Worm (Caenorhabditis elegans) whole organism, mixed stage, embryonic: ENCODE measurements around the gene F37C4.6.

ENCODE experiments used
- ceh-43 ChIP-seq: fragments of 200-800 bp; sonication (Bioruptor generic); optimal IDR thresholded peaks from 2 replicates; lab custom pipeline; 2018; ENCODE audit warnings: mild to moderate bottlenecking, missing genetic modification characterization, moderate library complexity, missing compliant biosample characterization
- elt-1 ChIP-seq: sonication (generic microtip); optimal IDR thresholded peaks from 2 replicates; lab custom pipeline; 2017; ENCODE audit warnings: missing genetic modification characterization, mild to moderate bottlenecking, missing compliant biosample characterization, antibody characterized with exemption, moderate library complexity, borderline replicate concordance; ENCODE audit not compliant: insufficient read depth
- nhr-76 ChIP-seq: sonication (generic microtip); optimal IDR thresholded peaks from 2 replicates; lab custom pipeline; 2017; ENCODE audit warnings: missing biosample characterization, missing genetic modification characterization
- tbx-8 ChIP-seq: fragments of 200-800 bp; sonication (Bioruptor generic); optimal IDR thresholded peaks from 2 replicates; lab custom pipeline; 2018; ENCODE audit warnings: mild to moderate bottlenecking, missing genetic modification characterization, moderate library complexity, missing compliant biosample characterization
- unc-39 ChIP-seq: fragments of 150-350 bp; optimal IDR thresholded peaks from 2 replicates; lab custom pipeline; 2014; ENCODE audit warnings: missing biosample characterization, missing genetic modification characterization
- unc-62 ChIP-seq: fragments of 150-350 bp; optimal IDR thresholded peaks from 2 replicates; lab custom pipeline; 2014; ENCODE audit warnings: missing biosample characterization, missing genetic modification reagents, missing genetic modification characterization
- ztf-11 ChIP-seq: fragments of 150-350 bp; optimal IDR thresholded peaks from 2 replicates; lab custom pipeline; 2014; ENCODE audit warnings: missing biosample characterization, missing genetic modification characterization

- TF ChIP-seq elt-1 (no peak), ceh-43 (GFP tag; lab: Kevin White, UChicago) (no peak), tbx-8 (GFP tag; lab: Kevin White, UChicago) (no peak), ztf-11 (no peak), unc-62 (GFP tag; lab: Kevin White, UChicago) (no peak), nhr-76 (no peak), unc-39 (no peak)
These were observed 23.5 kb downstream of the F37C4.6 start for ce11 chrIV:3854606-3855005.
